Worm (Caenorhabditis elegans) whole organism, late embryonic: ENCODE measurements around the gene ccch-1.

ENCODE experiments used
- T23F11.4 ChIP-seq: fragments of 200-800 bp; sonication (Bioruptor generic); optimal IDR thresholded peaks from 2 replicates; lab custom pipeline; 2018; ENCODE audit warnings: mild to moderate bottlenecking, missing genetic modification characterization, missing compliant biosample characterization
- ama-1 ChIP-seq: fragments of 150-350 bp; optimal IDR thresholded peaks from 2 replicates; lab custom pipeline; 2014
- ceh-24 ChIP-seq: sonication (generic microtip); optimal IDR thresholded peaks from 2 replicates; lab custom pipeline; 2016; ENCODE audit warnings: mild to moderate bottlenecking, missing genetic modification characterization, missing compliant biosample characterization
- ceh-45 ChIP-seq: fragments of 200-800 bp; sonication (Bioruptor generic); IDR thresholded peaks from 2 replicates; pipeline ENCODE4 v1.3.6; 2022; ENCODE audit warnings: missing genetic modification reagents, missing genetic modification characterization, missing compliant biosample characterization
- ceh-9 ChIP-seq: sonication (generic microtip); optimal IDR thresholded peaks from 2 replicates; lab custom pipeline; 2016; ENCODE audit warnings: mild to moderate bottlenecking, missing genetic modification characterization, inconsistent platforms, missing compliant biosample characterization
- dmd-4 ChIP-seq: sonication (generic microtip); optimal IDR thresholded peaks from 2 replicates; lab custom pipeline; 2016; ENCODE audit warnings: borderline replicate concordance, missing genetic modification characterization, missing compliant biosample characterization
- elt-2 ChIP-seq: sonication (generic microtip); optimal IDR thresholded peaks from 2 replicates; lab custom pipeline; 2016; ENCODE audit warnings: missing genetic modification reagents, missing genetic modification characterization, missing compliant biosample characterization
- fkh-6 ChIP-seq: sonication (generic microtip); optimal IDR thresholded peaks from 2 replicates; lab custom pipeline; 2016; ENCODE audit warnings: missing genetic modification characterization, missing compliant biosample characterization
- hlh-13 ChIP-seq: fragments of 200-800 bp; sonication (Bioruptor generic); optimal IDR thresholded peaks from 2 replicates; lab custom pipeline; 2018; ENCODE audit warnings: mild to moderate bottlenecking, missing genetic modification characterization, missing compliant biosample characterization
- lim-6 ChIP-seq: sonication (generic microtip); optimal IDR thresholded peaks from 2 replicates; lab custom pipeline; 2016; ENCODE audit warnings: missing genetic modification characterization, missing compliant biosample characterization
- nhr-11 ChIP-seq: fragments of 150-350 bp; optimal IDR thresholded peaks from 2 replicates; lab custom pipeline; 2014; ENCODE audit warnings: missing biosample characterization, missing genetic modification characterization
- pax-1 ChIP-seq: fragments of 150-350 bp; optimal IDR thresholded peaks from 2 replicates; lab custom pipeline; 2014; ENCODE audit warnings: missing biosample characterization, missing genetic modification characterization
- sox-4 ChIP-seq: sonication (generic microtip); optimal IDR thresholded peaks from 2 replicates; lab custom pipeline; 2017; ENCODE audit warnings: mild to moderate bottlenecking, missing genetic modification characterization, inconsistent platforms, missing compliant biosample characterization

DNA sequence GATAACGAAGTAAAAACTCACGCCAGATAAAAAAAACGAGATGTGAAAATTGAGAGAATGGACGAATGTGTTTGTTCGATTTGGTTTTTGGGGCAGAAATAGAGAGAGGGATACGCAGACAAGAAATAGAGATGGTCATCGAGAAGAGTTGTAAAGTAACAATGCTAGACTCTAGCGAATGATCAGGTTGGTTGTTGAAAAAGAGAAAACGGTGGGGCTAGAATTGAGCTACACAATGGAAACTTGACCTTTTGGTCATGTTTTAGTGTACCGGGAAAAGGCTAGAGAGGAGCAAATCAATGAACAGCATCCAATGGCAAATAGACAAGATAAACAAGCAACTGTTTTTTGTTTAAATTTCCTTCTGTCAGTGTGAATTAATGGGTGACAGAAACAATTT lies 37.2 kb upstream of the ccch-1 start, which contains the start of gene dhs-19:
- TF ChIP-seq lim-6 (tag; lab: Kevin White, UChicago): no peak
- TF ChIP-seq hlh-13 (GFP tag; lab: Kevin White, UChicago): no peak
- no peak for TF ChIP-seq T23F11.4 (GFP tag; lab: Kevin White, UChicago)
- TF ChIP-seq sox-4 (tag; lab: Kevin White, UChicago): no peak
- TF ChIP-seq dmd-4: no peak
- TF ChIP-seq pax-1: no peak
- no peak for TF ChIP-seq ceh-9 (tag; lab: Kevin White, UChicago)
- TF ChIP-seq fkh-6: no peak
- no peak for TF ChIP-seq nhr-11 (tag; lab: Kevin White, UChicago)
- TF ChIP-seq ceh-45 (GFP tag; lab: Robert Waterston, UW): no peak
- no peak for TF ChIP-seq ama-1 (lab: Kevin White, UChicago)
- TF ChIP-seq elt-2 (tag; lab: Kevin White, UChicago): no peak
- no peak for TF ChIP-seq ceh-24 (tag; lab: Kevin White, UChicago)
